Worm (Caenorhabditis elegans): Measurements from ENCODE around the gene srbc-54.
"Not testable (repeated sequence)": the region's sequence is repeated elsewhere in the genome, so short reads cannot be mapped to it uniquely, and the experiment has no call there.

- not testable (repeated sequence) for TF ChIP-seq pqm-1 (tag; optimal IDR thresholded peaks at IDR 0.05); che-1 (tag; optimal IDR thresholded peaks at IDR 0.05); ref-2 (tag; optimal IDR thresholded peaks at IDR 0.05); sox-4 (tag; optimal IDR thresholded peaks at IDR 0.05); ttx-3 (tag; optimal IDR thresholded peaks at IDR 0.05); fax-1 (tag; optimal IDR thresholded peaks at IDR 0.05); F13H6.1 (tag; optimal IDR thresholded peaks at IDR 0.05); ceh-2 (tag; optimal IDR thresholded peaks at IDR 0.05); madf-2 (tag; optimal IDR thresholded peaks at IDR 0.05); dve-1 (tag; optimal IDR thresholded peaks at IDR 0.05); fkh-10 (GFP tag; optimal IDR thresholded peaks at IDR 0.05); tbx-2 (tag; optimal IDR thresholded peaks at IDR 0.05); dmd-4 (tag; optimal IDR thresholded peaks at IDR 0.05; ENCODE audit: borderline replicate concordance)
Observed at ce11 chrV:15803079-15803478, 30.4 kb downstream of the srbc-54 start, which contains the start of gene srd-27.

Measured in whole organism, late embryonic.